Fruit fly (Drosophila melanogaster): Measurements from ENCODE around the gene CG33493.

The CG33493 gene

DNA sequence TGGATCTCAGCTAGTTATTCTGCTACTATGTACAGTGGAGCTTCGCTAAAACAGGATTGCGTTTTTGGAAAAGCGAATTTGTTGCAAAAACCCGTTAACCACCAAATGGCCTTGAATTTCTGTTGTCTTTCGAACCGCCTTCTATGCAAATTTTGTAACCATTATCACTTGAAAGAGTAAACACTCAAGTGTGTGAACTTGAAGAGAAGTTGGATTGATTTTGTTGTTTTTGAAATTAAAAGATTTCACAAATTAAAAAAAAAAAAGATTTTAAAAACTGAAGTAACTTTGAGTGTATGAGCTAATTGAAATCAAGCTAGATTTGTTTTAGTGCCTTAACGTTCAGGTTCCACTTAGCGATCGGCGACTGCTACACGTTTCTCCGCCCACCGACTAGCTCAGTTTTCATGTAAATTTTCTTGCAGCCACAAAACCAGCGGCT is 9.0 kb downstream of the CG33493 start (continued):
- TF ChIP-seq Poxn (GFP tag; IDR thresholded peaks at IDR 0.05): no peak
- peak; percentile 83 for TF ChIP-seq jumu (GFP tag; optimal IDR thresholded peaks at IDR 0.05)
- no peak for TF ChIP-seq CG17912 (GFP tag; optimal IDR thresholded peaks at IDR 0.05)
- peak; percentile 61; the same call in 1 of the 2 replicates for TF ChIP-seq Awh (GFP tag; IDR thresholded peaks at IDR 0.05)
- TF ChIP-seq CG18764 (GFP tag; optimal IDR thresholded peaks at IDR 0.05): peak; percentile 53
- TF ChIP-seq CG9609 (GFP tag; optimal IDR thresholded peaks at IDR 0.05): peak; percentile 32
- no peak for TF ChIP-seq Taf1 (GFP tag; IDR thresholded peaks at IDR 0.05)
- TF ChIP-seq Bgb (GFP tag; IDR thresholded peaks at IDR 0.05; ENCODE audit: partially characterized antibody): 0 out of 2 replicates have a peak, but pooled peaks have one; percentile 14
- peak; percentile 24 for TF ChIP-seq CG31388 (GFP tag; optimal IDR thresholded peaks at IDR 0.05)
- TF ChIP-seq crp (GFP tag; optimal IDR thresholded peaks at IDR 0.05): no peak
- peak; percentile 53 for TF ChIP-seq klu (GFP tag; IDR thresholded peaks at IDR 0.05)
- TF ChIP-seq fd102C (GFP tag; optimal IDR thresholded peaks at IDR 0.05): no peak
- peak; percentile 93 for TF ChIP-seq sens (GFP tag)
- TF ChIP-seq CG43689 (GFP tag; IDR thresholded peaks at IDR 0.05): 0 out of 2 replicates have a peak, but pooled peaks have one; percentile 26
- peak; percentile 7 for TF ChIP-seq NC2α (GFP tag; optimal IDR thresholded peaks at IDR 0.05)
- TF ChIP-seq tll (GFP tag; optimal IDR thresholded peaks at IDR 0.05): no peak
- TF ChIP-seq CG15073 (GFP tag; optimal IDR thresholded peaks at IDR 0.05): no peak
- TF ChIP-seq CG10654 (GFP tag; optimal IDR thresholded peaks at IDR 0.05): peak; percentile 61
- TF ChIP-seq Fer3 (tag; optimal IDR thresholded peaks at IDR 0.05): peak; percentile 44
- TF ChIP-seq esg (GFP tag; conservative IDR thresholded peaks at IDR 0.05): peak; percentile 70
- TF ChIP-seq zf30C (GFP tag; optimal IDR thresholded peaks at IDR 0.05): no peak
- peak; percentile 77 for TF ChIP-seq Meics (GFP tag; optimal IDR thresholded peaks at IDR 0.05)
- TF ChIP-seq otp (GFP tag; IDR thresholded peaks at IDR 0.05): peak; percentile 60; the same call in 1 of the 3 replicates
- no peak for TF ChIP-seq CG5953 (GFP tag; IDR thresholded peaks at IDR 0.05)
- TF ChIP-seq vnd (GFP tag; IDR thresholded peaks at IDR 0.05; ENCODE audit: partially characterized antibody): no peak
- no peak for TF ChIP-seq CG42726 (GFP tag; IDR thresholded peaks at IDR 0.05; ENCODE audit: partially characterized antibody)
- TF ChIP-seq ftz-f1 (GFP tag; optimal IDR thresholded peaks at IDR 0.05): no peak
- TF ChIP-seq CG3163 (GFP tag; optimal IDR thresholded peaks at IDR 0.05): peak; percentile 37
- peak; percentile 80 for TF ChIP-seq sisA (GFP tag; IDR thresholded peaks at IDR 0.05)
- TF ChIP-seq CG32772 (GFP tag; IDR thresholded peaks at IDR 0.05): peak; percentile 70
- peak; percentile 78 for TF ChIP-seq cwo (GFP tag; optimal IDR thresholded peaks at IDR 0.05)
- peak; percentile 74 for TF ChIP-seq Rfx (GFP tag; IDR thresholded peaks at IDR 0.05)
- no peak for TF ChIP-seq sima (GFP tag; optimal IDR thresholded peaks at IDR 0.05)
- TF ChIP-seq CG2889 (GFP tag; IDR thresholded peaks at IDR 0.05): no peak

DNA sequence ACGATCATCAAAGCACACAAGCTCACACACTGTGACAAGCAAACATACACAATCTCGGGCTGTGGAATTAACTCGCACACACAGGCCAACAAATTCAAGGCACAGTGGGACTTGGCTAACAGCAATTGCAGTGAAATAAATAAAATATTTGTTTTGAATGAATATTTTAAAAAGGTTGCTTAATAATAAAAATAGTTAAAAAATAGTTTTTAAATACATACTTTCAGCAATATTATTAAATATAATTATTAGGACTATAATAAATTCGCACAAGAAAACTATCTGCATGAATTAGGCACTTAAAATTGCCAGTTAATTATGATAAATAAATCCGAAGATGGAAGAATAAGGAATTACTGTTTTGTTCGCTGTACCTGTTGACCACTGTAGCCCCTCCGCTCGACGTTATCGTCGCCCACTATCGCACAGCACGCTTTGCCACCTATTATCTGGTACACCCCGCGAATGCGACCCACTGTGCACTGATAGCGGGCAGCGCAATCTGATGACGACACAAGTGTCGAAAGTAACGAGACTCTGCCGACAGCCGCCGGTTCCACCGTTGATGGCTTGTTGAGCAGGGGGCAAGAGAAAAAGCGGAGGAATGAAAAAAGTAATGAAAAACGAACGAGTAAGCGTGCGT is 10.1 kb downstream of the CG33493 start:
- TF ChIP-seq hb (GFP tag; IDR thresholded peaks at IDR 0.05; ENCODE audit: partially characterized antibody): 0 out of 3 replicates have a peak, but pooled peaks have one; percentile 50
- no peak for TF ChIP-seq p53 (GFP tag; optimal IDR thresholded peaks at IDR 0.05)
- peak; percentile 99 for TF ChIP-seq nau (GFP tag; optimal IDR thresholded peaks at IDR 0.05)
- peak; percentile 99 for TF ChIP-seq lab (GFP tag; optimal IDR thresholded peaks at IDR 0.05)
- no peak for TF ChIP-seq sc (optimal IDR thresholded peaks at IDR 0.05)
- TF ChIP-seq sc (GFP tag; optimal IDR thresholded peaks at IDR 0.05): peak; percentile 98
- peak; percentile 96 for TF ChIP-seq CG3407 (GFP tag; optimal IDR thresholded peaks at IDR 0.05)
- peak; percentile 97 for TF ChIP-seq vvl (GFP tag; IDR thresholded peaks at IDR 0.05)
- peak in 1 of 3 experiments; percentile 89 for TF ChIP-seq Stat92E (GFP tag; optimal IDR thresholded peaks at IDR 0.05)
- TF ChIP-seq CG8478 (optimal IDR thresholded peaks at IDR 0.05): no peak
- TF ChIP-seq CG8924 (tag; optimal IDR thresholded peaks at IDR 0.05): peak; percentile 99
- TF ChIP-seq hbn (GFP tag; IDR thresholded peaks at IDR 0.05; ENCODE audit: partially characterized antibody): no peak; the same call in 1 of the 2 replicates
- TF ChIP-seq CG17359 (tag; optimal IDR thresholded peaks at IDR 0.05): peak; percentile 97
- TF ChIP-seq CG12219 (GFP tag; optimal IDR thresholded peaks at IDR 0.05): peak; percentile 96
- peak; percentile 72 for TF ChIP-seq CG7271 (tag; optimal IDR thresholded peaks at IDR 0.05)
- peak; percentile 99 for TF ChIP-seq CG10543 (GFP tag; optimal IDR thresholded peaks at IDR 0.05)
- TF ChIP-seq tgo (GFP tag; IDR thresholded peaks at IDR 0.05): peak; percentile 97

Measured in whole organism, embryonic.